Worm (Caenorhabditis elegans) whole organism, mixed stage, embryonic: ENCODE measurements around the gene cts-1.

Experiments used
- bed-3 ChIP-seq: fragments of 200-800 bp; sonication (Bioruptor generic); optimal IDR thresholded peaks from 3 replicates; lab custom pipeline; 2018; ENCODE audit warnings: mild to moderate bottlenecking, missing genetic modification characterization, moderate library complexity, missing compliant biosample characterization
- sptf-1 ChIP-seq: sonication (generic microtip); optimal IDR thresholded peaks from 2 replicates; lab custom pipeline; 2017; ENCODE audit warnings: mild to moderate bottlenecking, missing genetic modification characterization, moderate library complexity, missing compliant biosample characterization

DNA sequence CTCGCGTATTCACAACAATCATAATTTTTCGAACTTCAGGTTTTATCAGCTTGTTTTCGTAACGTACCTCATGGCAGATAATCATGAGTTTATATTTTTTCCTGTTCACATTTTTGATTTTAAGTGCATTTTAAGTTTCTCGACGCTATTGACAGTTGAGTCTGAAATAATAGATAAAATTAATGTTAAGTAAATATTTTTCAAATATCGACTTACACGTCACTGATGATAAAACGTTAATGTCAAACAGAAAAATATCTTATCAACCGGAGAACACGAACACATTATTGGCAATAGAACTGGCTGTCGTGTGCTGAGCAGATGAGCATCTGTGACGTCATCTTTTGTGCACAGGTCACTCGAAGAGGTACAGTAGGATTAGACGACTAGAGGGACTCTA lies 19.6 kb downstream of the cts-1 start:
- TF ChIP-seq bed-3, result no peak
- no peak for TF ChIP-seq sptf-1 (tag; lab: Kevin White, UChicago)
